Fruit fly (Drosophila melanogaster): ENCODE results near the gene mRpL9.

Gene mRpL9

DNA sequence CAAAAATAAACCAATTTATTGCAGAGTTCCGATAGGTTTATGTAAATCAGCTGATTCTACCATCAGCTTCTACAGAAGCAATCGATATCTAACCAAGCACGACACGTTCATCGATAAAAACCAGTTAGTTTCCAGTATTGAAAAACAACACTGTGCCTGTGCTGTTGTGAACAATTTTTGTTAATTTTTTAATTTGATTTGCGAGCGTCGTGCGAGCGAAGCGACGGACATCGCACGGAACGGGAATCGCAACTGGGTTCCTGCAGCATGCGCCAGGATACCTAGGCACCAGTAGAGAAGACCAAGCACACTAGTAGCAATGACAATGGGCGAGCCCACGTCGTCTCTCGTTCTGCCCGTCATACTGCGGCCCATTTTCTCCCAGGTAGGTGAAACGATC is 41.3 kb downstream of the mRpL9 start, which contains the start of the genes Ccm3 and CG6136 (continued):
- peak; percentile 51 for TF ChIP-seq CG18599 (GFP tag; optimal IDR thresholded peaks at IDR 0.05)
- TF ChIP-seq mirr (GFP tag; optimal IDR thresholded peaks at IDR 0.05), result peak; percentile 33
- peak; percentile 17; the same call in 1 of the 2 replicates for TF ChIP-seq seq (GFP tag; IDR thresholded peaks at IDR 0.05)
- no peak for TF ChIP-seq CG11085 (GFP tag; IDR thresholded peaks at IDR 0.05)
- TF ChIP-seq E2f2 (GFP tag; IDR thresholded peaks at IDR 0.05), result peak; percentile 66
- no peak for TF ChIP-seq ems (GFP tag; optimal IDR thresholded peaks at IDR 0.05)
- no peak for TF ChIP-seq CG1024 (GFP tag; IDR thresholded peaks at IDR 0.05)
- no peak for TF ChIP-seq CG4820 (GFP tag; optimal IDR thresholded peaks at IDR 0.05)
- no peak for TF ChIP-seq bigmax (GFP tag; optimal IDR thresholded peaks at IDR 0.05)
- no peak for TF ChIP-seq CG2202 (tag; optimal IDR thresholded peaks at IDR 0.05)
- TF ChIP-seq bsh (GFP tag; optimal IDR thresholded peaks at IDR 0.05), result no peak
- peak; percentile 52 for TF ChIP-seq lilli (GFP tag; optimal IDR thresholded peaks at IDR 0.05)
- TF ChIP-seq CG4328 (GFP tag; optimal IDR thresholded peaks at IDR 0.05), result no peak
- TF ChIP-seq Fer3 (tag; optimal IDR thresholded peaks at IDR 0.05), result peak; percentile 42
- no peak for TF ChIP-seq corto (GFP tag; optimal IDR thresholded peaks at IDR 0.05)
- peak; percentile 11 for TF ChIP-seq CG18619 (GFP tag; optimal IDR thresholded peaks at IDR 0.05)
- no peak for TF ChIP-seq fu2 (GFP tag; optimal IDR thresholded peaks at IDR 0.05)
- TF ChIP-seq CG2889 (GFP tag; IDR thresholded peaks at IDR 0.05), result no peak
- TF ChIP-seq CG8290 (GFP tag; optimal IDR thresholded peaks at IDR 0.05), result no peak
- TF ChIP-seq CG8290 (tag; optimal IDR thresholded peaks at IDR 0.05), result peak in 1 of 2 experiments; percentile 69
- TF ChIP-seq Spps (tag; optimal IDR thresholded peaks at IDR 0.05), result no peak
- TF ChIP-seq sqz (GFP tag; optimal IDR thresholded peaks at IDR 0.05), result no peak
- no peak for TF ChIP-seq wek (GFP tag; optimal IDR thresholded peaks at IDR 0.05)
- peak; percentile 33 for TF ChIP-seq CG4854 (GFP tag; optimal IDR thresholded peaks at IDR 0.05)
- peak; percentile 68 for TF ChIP-seq sens (GFP tag)
- TF ChIP-seq Side (GFP tag; optimal IDR thresholded peaks at IDR 0.05), result peak; percentile 59
- no peak for TF ChIP-seq CG4360 (GFP tag; IDR thresholded peaks at IDR 0.05)
- peak; percentile 45 for TF ChIP-seq Meics (GFP tag; optimal IDR thresholded peaks at IDR 0.05)
- peak; percentile 59 for TF ChIP-seq Max (GFP tag; optimal IDR thresholded peaks at IDR 0.05)
- TF ChIP-seq CG32772 (GFP tag; IDR thresholded peaks at IDR 0.05), result no peak
- peak; percentile 17; the same call in 1 of the 3 replicates for TF ChIP-seq row (GFP tag; IDR thresholded peaks at IDR 0.05)
- TF ChIP-seq CG10654 (GFP tag; optimal IDR thresholded peaks at IDR 0.05), result peak; percentile 21
- TF ChIP-seq Lim3 (GFP tag; IDR thresholded peaks at IDR 0.05), result no peak
- TF ChIP-seq yki (optimal IDR thresholded peaks at IDR 0.05), result no peak
- TF ChIP-seq gfzf (GFP tag; optimal IDR thresholded peaks at IDR 0.05), result no peak
- peak; percentile 40; the same call in 1 of the 3 replicates for TF ChIP-seq H15 (GFP tag; IDR thresholded peaks at IDR 0.05)
- TF ChIP-seq CG8924 (tag; optimal IDR thresholded peaks at IDR 0.05), result peak; percentile 57
- no peak for TF ChIP-seq CG14965 (GFP tag; optimal IDR thresholded peaks at IDR 0.05; ENCODE audit: borderline replicate concordance)
- TF ChIP-seq lmd (GFP tag; IDR thresholded peaks at IDR 0.05), result peak; percentile 16; the same call in 1 of the 2 replicates
- no peak for TF ChIP-seq Usf (GFP tag; optimal IDR thresholded peaks at IDR 0.05)
- TF ChIP-seq ken (GFP tag; IDR thresholded peaks at IDR 0.05), result no peak
- TF ChIP-seq CG10267 (tag; optimal IDR thresholded peaks at IDR 0.05), result peak; percentile 99
- no peak for TF ChIP-seq Oaz (GFP tag; IDR thresholded peaks at IDR 0.05)
- TF ChIP-seq CG34376 (GFP tag; optimal IDR thresholded peaks at IDR 0.05), result peak; percentile 70
- no peak for TF ChIP-seq fd96Cb (tag; optimal IDR thresholded peaks at IDR 0.05)
- TF ChIP-seq CG10979 (tag; optimal IDR thresholded peaks at IDR 0.05), result peak; percentile 36
- TF ChIP-seq Lpt (GFP tag; optimal IDR thresholded peaks at IDR 0.05), result no peak
- peak; percentile 29 for TF ChIP-seq Antp (GFP tag; optimal IDR thresholded peaks at IDR 0.05)
- TF ChIP-seq CG14710 (tag; optimal IDR thresholded peaks at IDR 0.05), result peak; percentile 38
- peak; percentile 15; the same call in 1 of the 2 replicates for TF ChIP-seq ara (GFP tag; IDR thresholded peaks at IDR 0.05)
- TF ChIP-seq nau (GFP tag; optimal IDR thresholded peaks at IDR 0.05), result no peak
- no peak for TF ChIP-seq onecut (GFP tag; IDR thresholded peaks at IDR 0.05)
- TF ChIP-seq Oli (tag; optimal IDR thresholded peaks at IDR 0.05), result no peak
